Fruit fly (Drosophila melanogaster) whole organism, wandering third instar larva: ENCODE measurements around the gene Nepl3.
A peak's percentile ranks its signal among the peaks of the same experiment; 100 is the strongest.

ENCODE experiments used
- Abd-B ChIP-seq: fragments of >200 bp; optimal IDR thresholded peaks from 2 replicates; lab custom pipeline; 2017; ENCODE audit warnings: missing biosample characterization, missing genetic modification characterization
- CG32264 ChIP-seq: fragments of 200-800 bp; sonication (Bioruptor generic); optimal IDR thresholded peaks from 2 replicates; lab custom pipeline; 2016; ENCODE audit warnings: missing biosample characterization, missing genetic modification characterization
- CG9705 ChIP-seq: fragments of 200-800 bp; sonication (Bioruptor generic); optimal IDR thresholded peaks from 2 replicates; lab custom pipeline; 2018; ENCODE audit warnings: missing biosample characterization, mild to moderate bottlenecking, missing genetic modification characterization
- CrebA ChIP-seq: fragments of 200-800 bp; sonication (Bioruptor generic); optimal IDR thresholded peaks from 2 replicates; lab custom pipeline; 2016; ENCODE audit warnings: missing biosample characterization, mild to moderate bottlenecking, missing genetic modification characterization, borderline replicate concordance
- Dfd ChIP-seq: fragments of >200 bp; optimal IDR thresholded peaks from 2 replicates; lab custom pipeline; 2017; ENCODE audit warnings: missing biosample characterization, missing genetic modification characterization
- Dif ChIP-seq: fragments of 200-275, 200-300 bp; sonication (Bioruptor generic); optimal IDR thresholded peaks from 2 replicates; lab custom pipeline; 2018; ENCODE audit warnings: missing biosample characterization, missing genetic modification characterization; ENCODE audit not compliant: partially characterized antibody
- GATAd ChIP-seq: sonication (Bioruptor generic); optimal IDR thresholded peaks from 2 replicates; lab custom pipeline; 2016; ENCODE audit warnings: missing biosample characterization, missing genetic modification characterization
- HLH106 ChIP-seq: fragments of 200-800 bp; optimal IDR thresholded peaks from 3 replicates; lab custom pipeline; 2019; ENCODE audit warnings: missing biosample characterization, mild to moderate bottlenecking, missing genetic modification characterization, moderate library complexity
- Hnf4 ChIP-seq: fragments of 200-800 bp; sonication (Bioruptor generic); optimal IDR thresholded peaks from 2 replicates; lab custom pipeline; 2016; ENCODE audit warnings: missing biosample characterization, mild to moderate bottlenecking, missing genetic modification characterization
- Hr78 ChIP-seq: fragments of >200 bp; optimal IDR thresholded peaks from 2 replicates; lab custom pipeline; 2017; ENCODE audit warnings: missing biosample characterization, missing genetic modification characterization
- Hr83 ChIP-seq: fragments of 200-300 bp; sonication (Bioruptor generic); optimal IDR thresholded peaks from 2 replicates; lab custom pipeline; 2016; ENCODE audit warnings: missing biosample characterization, mild to moderate bottlenecking, missing genetic modification characterization, moderate library complexity; ENCODE audit not compliant: poor library complexity, severe bottlenecking
- Jra ChIP-seq: sonication (Bioruptor generic); optimal IDR thresholded peaks from 2 replicates; lab custom pipeline; 2016; ENCODE audit warnings: missing biosample characterization, missing genetic modification characterization
- Mio ChIP-seq: sonication (Bioruptor generic); optimal IDR thresholded peaks from 2 replicates; lab custom pipeline; 2016; ENCODE audit warnings: missing biosample characterization, missing genetic modification characterization
- Myc ChIP-seq: fragments of >200 bp; optimal IDR thresholded peaks from 2 replicates; lab custom pipeline; 2017
- N ChIP-seq: fragments of >200 bp; optimal IDR thresholded peaks from 2 replicates; lab custom pipeline; 2018; ENCODE audit warnings: missing biosample characterization, missing external identifiers, missing genetic modification characterization
- OdsH ChIP-seq: fragments of 200-800 bp; sonication (Bioruptor generic); optimal IDR thresholded peaks from 2 replicates; lab custom pipeline; 2016; ENCODE audit warnings: missing biosample characterization, mild to moderate bottlenecking, missing genetic modification characterization
- Rel ChIP-seq, 2 experiments: fragments of 200-800 bp; sonication (Bioruptor generic) in 1 of 2; optimal IDR thresholded peaks; 2 replicates in 1 of 2; 3 replicates in 1 of 2; lab custom pipeline; 2016 to 2019; ENCODE audit warnings: mild to moderate bottlenecking in 2 of 2, missing biosample characterization in 2 of 2, missing genetic modification characterization in 2 of 2, moderate library complexity in 1 of 2
- Sp1 ChIP-seq: fragments of 200-800 bp; sonication (Bioruptor generic); optimal IDR thresholded peaks from 3 replicates; lab custom pipeline; 2019; ENCODE audit warnings: missing biosample characterization, mild to moderate bottlenecking, missing genetic modification characterization, moderate library complexity
- Vsx2 ChIP-seq: fragments of 200-300, 225-300 bp; sonication (Bioruptor generic); optimal IDR thresholded peaks from 2 replicates; lab custom pipeline; 2018; ENCODE audit warnings: missing biosample characterization, missing genetic modification characterization; ENCODE audit not compliant: partially characterized antibody
- br ChIP-seq: fragments of 200-800 bp; sonication (Bioruptor generic); optimal IDR thresholded peaks from 2 replicates; lab custom pipeline; 2016; ENCODE audit warnings: missing biosample characterization, missing genetic modification characterization
- brk ChIP-seq: fragments of 200-800 bp; sonication (Bioruptor generic); optimal IDR thresholded peaks from 2 replicates; lab custom pipeline; 2016; ENCODE audit warnings: missing biosample characterization, mild to moderate bottlenecking, missing genetic modification characterization
- dl ChIP-seq, 2 experiments: fragments of 175-275, 200-275 bp in 1 of 2; fragments of 200-275 bp in 1 of 2; sonication (Bioruptor generic); optimal IDR thresholded peaks; lab custom pipeline; 2018; ENCODE audit warnings: mild to moderate bottlenecking in 2 of 2, missing biosample characterization in 2 of 2, missing genetic modification characterization in 2 of 2, moderate library complexity in 2 of 2; ENCODE audit not compliant: partially characterized antibody in 2 of 2, insufficient read depth in 1 of 2
- dmrt93B ChIP-seq: fragments of 200-800 bp; sonication (Bioruptor generic); optimal IDR thresholded peaks from 2 replicates; lab custom pipeline; 2018; ENCODE audit warnings: missing biosample characterization, mild to moderate bottlenecking, missing genetic modification characterization
- dsf ChIP-seq: sonication (Bioruptor generic); optimal IDR thresholded peaks from 2 replicates; lab custom pipeline; 2016; ENCODE audit warnings: missing biosample characterization, missing genetic modification characterization, borderline replicate concordance
- ey ChIP-seq: fragments of 200-800 bp; sonication (Bioruptor generic); optimal IDR thresholded peaks from 2 replicates; lab custom pipeline; 2016; ENCODE audit warnings: missing biosample characterization, missing genetic modification characterization
- foxo ChIP-seq, 2 experiments: fragments of 200-800 bp; sonication (Bioruptor generic); optimal IDR thresholded peaks; 2 replicates in 1 of 2; 3 replicates in 1 of 2; lab custom pipeline; 2016 to 2017; ENCODE audit warnings: missing biosample characterization in 2 of 2, missing genetic modification characterization in 2 of 2
- fru ChIP-seq: fragments of 200-800 bp; sonication (Bioruptor generic); optimal IDR thresholded peaks from 3 replicates; lab custom pipeline; 2016; ENCODE audit warnings: missing biosample characterization, mild to moderate bottlenecking, missing genetic modification characterization
- h ChIP-seq: fragments of 200-800 bp; sonication (Bioruptor generic); optimal IDR thresholded peaks from 3 replicates; lab custom pipeline; 2016; ENCODE audit warnings: missing biosample characterization, mild to moderate bottlenecking, missing genetic modification characterization
- jim ChIP-seq: fragments of 175-275, 200-325 bp; sonication (Bioruptor generic); optimal IDR thresholded peaks from 2 replicates; lab custom pipeline; 2016; ENCODE audit warnings: missing biosample characterization, mild to moderate bottlenecking, missing genetic modification characterization
- lola ChIP-seq: fragments of >200 bp; optimal IDR thresholded peaks from 2 replicates; lab custom pipeline; 2017; ENCODE audit warnings: missing biosample characterization, missing genetic modification characterization
- pan ChIP-seq: fragments of >200 bp; optimal IDR thresholded peaks from 2 replicates; lab custom pipeline; 2017
- psq ChIP-seq: fragments of 200-800 bp; sonication (Bioruptor generic); optimal IDR thresholded peaks from 3 replicates; lab custom pipeline; 2017; ENCODE audit warnings: missing biosample characterization, mild to moderate bottlenecking, missing genetic modification characterization, moderate library complexity
- rgr ChIP-seq: fragments of 200-800 bp; sonication (Bioruptor generic); optimal IDR thresholded peaks from 3 replicates; lab custom pipeline; 2016; ENCODE audit warnings: missing biosample characterization, mild to moderate bottlenecking, missing genetic modification characterization
- sage ChIP-seq: fragments of 200-800 bp; sonication (Bioruptor generic); optimal IDR thresholded peaks from 2 replicates; lab custom pipeline; 2016; ENCODE audit warnings: missing biosample characterization, mild to moderate bottlenecking, missing genetic modification characterization
- sv ChIP-seq: fragments of 200-800 bp; sonication (Bioruptor generic); optimal IDR thresholded peaks from 3 replicates; lab custom pipeline; 2016; ENCODE audit warnings: missing biosample characterization, missing genetic modification characterization
- tai ChIP-seq: sonication (Bioruptor generic); optimal IDR thresholded peaks from 2 replicates; lab custom pipeline; 2016; ENCODE audit warnings: missing biosample characterization, missing genetic modification characterization
- usp ChIP-seq: fragments of >200 bp; optimal IDR thresholded peaks from 2 replicates; lab custom pipeline; 2017; ENCODE audit warnings: missing biosample characterization, missing genetic modification characterization
- woc ChIP-seq: sonication (Bioruptor generic); optimal IDR thresholded peaks from 2 replicates; lab custom pipeline; 2016; ENCODE audit warnings: missing biosample characterization, mild to moderate bottlenecking, missing genetic modification characterization

Nepl3 gene

dm6 chr2L:5060515-5060914 is 2.5 kb upstream of the Nepl3 start, which contains the start of gene qtc:
Gene qtc (plus strand): TSS chr2L:5060815.
- TF ChIP-seq Mio (GFP tag; lab: Kevin White, UChicago) (no peak), tai (GFP tag; lab: Kevin White, UChicago) (no peak), Dfd (GFP tag; lab: Kevin White, UChicago) (no peak), brk (GFP tag; lab: Kevin White, UChicago) (no peak), Sp1 (no peak), sv (GFP tag; lab: Kevin White, UChicago) (no peak), lola (GFP tag; lab: Kevin White, UChicago) (no peak), Dif (no peak), dmrt93B (GFP tag; lab: Kevin White, UChicago) (no peak), dl (GFP tag; optimal IDR thresholded peaks at IDR 0.05; lab: Kevin White, UChicago; ENCODE audit: insufficient read depth in 1 of 2, partially characterized antibody in 2 of 2) (no peak)

dm6 chr2L:5059645-5060254 is 1.7 kb upstream of the Nepl3 start, which contains the start of gene Rpn11:
Gene Rpn11 (minus strand): TSS chr2L:5059790.
- TF ChIP-seq OdsH (GFP tag; lab: Kevin White, UChicago) = no peak
- TF ChIP-seq sv (GFP tag; lab: Kevin White, UChicago) = peak; percentile 26
- TF ChIP-seq Hr83 (GFP tag; lab: Kevin White, UChicago) = peak; percentile 5
- TF ChIP-seq fru = peak; percentile 66
- TF ChIP-seq brk (GFP tag; lab: Kevin White, UChicago) = peak; percentile 54
- TF ChIP-seq CG32264 = no peak
- peak; percentile 66 for TF ChIP-seq Jra (GFP tag; lab: Kevin White, UChicago)
- TF ChIP-seq Myc (lab: Kevin White, UChicago) = peak; percentile 91
- TF ChIP-seq Dif = no peak
- TF ChIP-seq dsf (GFP tag; lab: Kevin White, UChicago) = no peak
- TF ChIP-seq CrebA = no peak
- no peak for TF ChIP-seq Mio (GFP tag; lab: Kevin White, UChicago)
- peak; percentile 42 for TF ChIP-seq rgr (GFP tag; lab: Kevin White, UChicago)
- TF ChIP-seq ey (GFP tag; lab: Kevin White, UChicago) = peak; percentile 8
- no peak for TF ChIP-seq tai (GFP tag; lab: Kevin White, UChicago)
- peak in 1 of 2 experiments; percentile 74 for TF ChIP-seq foxo (GFP tag; optimal IDR thresholded peaks at IDR 0.05; lab: Kevin White, UChicago)
- no peak for TF ChIP-seq pan (lab: Kevin White, UChicago)
- TF ChIP-seq CG9705 = peak; percentile 43
- TF ChIP-seq br (GFP tag; lab: Kevin White, UChicago) = peak; percentile 43
- no peak for TF ChIP-seq GATAd (GFP tag; lab: Kevin White, UChicago)
- peak; percentile 73 for TF ChIP-seq Sp1
- no peak for TF ChIP-seq Hr78
- no peak for TF ChIP-seq lola (GFP tag; lab: Kevin White, UChicago)
- no peak for TF ChIP-seq N (GFP tag; lab: Kevin White, UChicago)
- peak; percentile 41 for TF ChIP-seq psq (GFP tag; lab: Kevin White, UChicago)
- no peak for TF ChIP-seq Vsx2 (GFP tag; lab: Kevin White, UChicago)
- no peak for TF ChIP-seq jim
- TF ChIP-seq sage (GFP tag; lab: Kevin White, UChicago) = no peak
- TF ChIP-seq woc (GFP tag; lab: Kevin White, UChicago) = peak; percentile 81
- TF ChIP-seq dl (GFP tag; optimal IDR thresholded peaks at IDR 0.05; lab: Kevin White, UChicago; ENCODE audit: insufficient read depth in 1 of 2, partially characterized antibody in 2 of 2) = no peak
- no peak for TF ChIP-seq Abd-B (GFP tag; lab: Kevin White, UChicago)
- TF ChIP-seq h = peak; percentile 69
- TF ChIP-seq Hnf4 (GFP tag; lab: Kevin White, UChicago) = peak; percentile 10
- TF ChIP-seq HLH106 (tag; lab: Kevin White, UChicago) = peak; percentile 69
- TF ChIP-seq usp (GFP tag; lab: Kevin White, UChicago) = no peak
- no peak for TF ChIP-seq Dfd (GFP tag; lab: Kevin White, UChicago)
- no peak for TF ChIP-seq Rel (GFP tag; optimal IDR thresholded peaks at IDR 0.05; lab: Kevin White, UChicago)
- no peak for TF ChIP-seq Rel (tag; optimal IDR thresholded peaks at IDR 0.05; lab: Kevin White, UChicago)
- peak; percentile 39 for TF ChIP-seq dmrt93B (GFP tag; lab: Kevin White, UChicago)
